Fruit fly (Drosophila melanogaster) Kc167 (cell line): ENCODE measurements around the gene CG10560.

Source experiments
- Myc ChIP-seq: fragments of >200 bp; optimal IDR thresholded peaks from 2 replicates; lab custom pipeline; 2017; ENCODE audit warnings: missing external identifiers
- Sin3A ChIP-seq: fragments of >200 bp; optimal IDR thresholded peaks from 2 replicates; lab custom pipeline; 2018; ENCODE audit warnings: missing external identifiers
- h ChIP-seq: fragments of >200 bp; optimal IDR thresholded peaks from 3 replicates; lab custom pipeline; 2018; ENCODE audit warnings: missing external identifiers
- insv ChIP-seq: fragments of >200 bp; optimal IDR thresholded peaks from 3 replicates; lab custom pipeline; 2018; ENCODE audit warnings: missing external identifiers
- psq ChIP-seq: fragments of >200 bp; optimal IDR thresholded peaks from 2 replicates; lab custom pipeline; 2017; ENCODE audit warnings: missing external identifiers
- ttk ChIP-seq: sonication (Bioruptor generic); optimal IDR thresholded peaks from 2 replicates; lab custom pipeline; 2017; ENCODE audit warnings: missing external identifiers

- TF ChIP-seq psq (lab: Kevin White, UChicago) (no peak), h (no peak), Myc (lab: Kevin White, UChicago) (no peak), ttk (lab: Kevin White, UChicago) (no peak), Sin3A (no peak), insv (no peak)
Measured at dm6 chr3R:25279796-25280350, 40.0 kb downstream of the CG10560 start, which contains the start of gene CG10514.
